Fruit fly (Drosophila melanogaster): ENCODE measurements around the gene CG2930.

Gene CG2930

dm6 chrX:3842898-3843297, 25.9 kb upstream of the CG2930 start:
- TF ChIP-seq CG13204 (GFP tag; optimal IDR thresholded peaks at IDR 0.05) (no peak), Ets98B (GFP tag; IDR thresholded peaks at IDR 0.05) (no peak), Pif1A (GFP tag; optimal IDR thresholded peaks at IDR 0.05) (no peak), CG14655 (GFP tag; optimal IDR thresholded peaks at IDR 0.05) (peak; percentile 12), CG10348 (GFP tag; IDR thresholded peaks at IDR 0.05) (no peak), EcR (GFP tag; optimal IDR thresholded peaks at IDR 0.05) (peak; percentile 11), CG15710 (tag; optimal IDR thresholded peaks at IDR 0.05) (no peak)

dm6 chrX:3845340-3846161, 23.2 kb upstream of the CG2930 start:
- TF ChIP-seq CG4496 (GFP tag; IDR thresholded peaks at IDR 0.05) (peak; percentile 58; the same call in 1 of the 3 replicates), Ets98B (GFP tag; IDR thresholded peaks at IDR 0.05) (peak; percentile 55; the same call in 1 of the 2 replicates), CG15710 (tag; optimal IDR thresholded peaks at IDR 0.05) (no peak), Pif1B (GFP tag; optimal IDR thresholded peaks at IDR 0.05) (peak; percentile 44), CG12605 (GFP tag; IDR thresholded peaks at IDR 0.05) (no peak), EcR (GFP tag; optimal IDR thresholded peaks at IDR 0.05) (peak; percentile 34), CG32121 (GFP tag; IDR thresholded peaks at IDR 0.05) (peak; percentile 30; the same call in 1 of the 2 replicates), CG13204 (GFP tag; optimal IDR thresholded peaks at IDR 0.05) (peak; percentile 33), CG8301 (tag; optimal IDR thresholded peaks at IDR 0.05) (no peak), CG34367 (tag; optimal IDR thresholded peaks at IDR 0.05) (peak; percentile 7), CG14655 (GFP tag; optimal IDR thresholded peaks at IDR 0.05) (no peak), rn (GFP tag; IDR thresholded peaks at IDR 0.05) (no peak), CG10348 (GFP tag; IDR thresholded peaks at IDR 0.05) (no peak), CG9948 (tag; optimal IDR thresholded peaks at IDR 0.05) (no peak), fd96Ca (GFP tag; IDR thresholded peaks at IDR 0.05) (no peak), CG8159 (tag; optimal IDR thresholded peaks at IDR 0.05) (no peak), D1 (tag; optimal IDR thresholded peaks at IDR 0.05) (no peak), Snoo (tag; optimal IDR thresholded peaks at IDR 0.05) (no peak), CG17806 (tag; optimal IDR thresholded peaks at IDR 0.05) (no peak), gl (tag; optimal IDR thresholded peaks at IDR 0.05) (no peak), Pif1A (GFP tag; optimal IDR thresholded peaks at IDR 0.05) (no peak)

- TF ChIP-seq CG4496 (GFP tag; IDR thresholded peaks at IDR 0.05) (0 out of 3 replicates have a peak, but pooled peaks have one; percentile 19), CG14655 (GFP tag; optimal IDR thresholded peaks at IDR 0.05) (no peak), EcR (GFP tag; optimal IDR thresholded peaks at IDR 0.05) (no peak), CG17806 (tag; optimal IDR thresholded peaks at IDR 0.05) (no peak)
These were observed 22.4 kb upstream of the CG2930 start for dm6 chrX:3846393-3846792.

dm6 chrX:3849419-3850028, 19.2 kb upstream of the CG2930 start:
- TF ChIP-seq Pif1A (GFP tag; optimal IDR thresholded peaks at IDR 0.05): no peak
- no peak for TF ChIP-seq EcR (GFP tag; optimal IDR thresholded peaks at IDR 0.05)
- no peak for TF ChIP-seq rn (GFP tag; IDR thresholded peaks at IDR 0.05)
- TF ChIP-seq D1 (tag; optimal IDR thresholded peaks at IDR 0.05): no peak
- TF ChIP-seq CG32121 (GFP tag; IDR thresholded peaks at IDR 0.05): no peak
- no peak for TF ChIP-seq CG13204 (GFP tag; optimal IDR thresholded peaks at IDR 0.05)
- no peak for TF ChIP-seq Snoo (tag; optimal IDR thresholded peaks at IDR 0.05)
- TF ChIP-seq CG14655 (GFP tag; optimal IDR thresholded peaks at IDR 0.05): no peak
- no peak for TF ChIP-seq CG17806 (tag; optimal IDR thresholded peaks at IDR 0.05)
- TF ChIP-seq Ets98B (GFP tag; IDR thresholded peaks at IDR 0.05): no peak
- TF ChIP-seq CG8159 (tag; optimal IDR thresholded peaks at IDR 0.05): no peak
- no peak for TF ChIP-seq fd96Ca (GFP tag; IDR thresholded peaks at IDR 0.05)
- TF ChIP-seq CG34367 (tag; optimal IDR thresholded peaks at IDR 0.05): no peak
- no peak for TF ChIP-seq CG8301 (tag; optimal IDR thresholded peaks at IDR 0.05)
- TF ChIP-seq gl (tag; optimal IDR thresholded peaks at IDR 0.05): no peak
- no peak for TF ChIP-seq CG10348 (GFP tag; IDR thresholded peaks at IDR 0.05)
- no peak for TF ChIP-seq Pif1B (GFP tag; optimal IDR thresholded peaks at IDR 0.05)
- no peak for TF ChIP-seq CG9948 (tag; optimal IDR thresholded peaks at IDR 0.05)
- TF ChIP-seq CG15710 (tag; optimal IDR thresholded peaks at IDR 0.05): no peak

dm6 chrX:3861183-3861582, 7.6 kb upstream of the CG2930 start:
- no peak for TF ChIP-seq Pif1A (GFP tag; optimal IDR thresholded peaks at IDR 0.05)
- no peak for TF ChIP-seq D1 (tag; optimal IDR thresholded peaks at IDR 0.05)
- TF ChIP-seq CG13204 (GFP tag; optimal IDR thresholded peaks at IDR 0.05): no peak
- no peak for TF ChIP-seq CG32121 (GFP tag; IDR thresholded peaks at IDR 0.05)
- no peak for TF ChIP-seq CG4496 (GFP tag; IDR thresholded peaks at IDR 0.05)
- no peak for TF ChIP-seq CG14655 (GFP tag; optimal IDR thresholded peaks at IDR 0.05)
- TF ChIP-seq gl (tag; optimal IDR thresholded peaks at IDR 0.05): no peak
- no peak for TF ChIP-seq CG34367 (tag; optimal IDR thresholded peaks at IDR 0.05)

dm6 chrX:3862319-3862919, 6.4 kb upstream of the CG2930 start:
- TF ChIP-seq CG9948 (tag; optimal IDR thresholded peaks at IDR 0.05): no peak
- no peak for TF ChIP-seq CG17806 (tag; optimal IDR thresholded peaks at IDR 0.05)
- TF ChIP-seq Ets98B (GFP tag; IDR thresholded peaks at IDR 0.05): no peak
- no peak for TF ChIP-seq Snoo (tag; optimal IDR thresholded peaks at IDR 0.05)
- no peak for TF ChIP-seq fd96Ca (GFP tag; IDR thresholded peaks at IDR 0.05)
- TF ChIP-seq rn (GFP tag; IDR thresholded peaks at IDR 0.05): no peak
- TF ChIP-seq EcR (GFP tag; optimal IDR thresholded peaks at IDR 0.05): no peak
- no peak for TF ChIP-seq Pif1A (GFP tag; optimal IDR thresholded peaks at IDR 0.05)
- no peak for TF ChIP-seq CG14655 (GFP tag; optimal IDR thresholded peaks at IDR 0.05)
- no peak for TF ChIP-seq CG8159 (tag; optimal IDR thresholded peaks at IDR 0.05)
- TF ChIP-seq CG34367 (tag; optimal IDR thresholded peaks at IDR 0.05): no peak

Measured in whole organism, pupa.